Worm (Caenorhabditis elegans): ENCODE data around the gene C29F9.5.

ce11 chrIII:96196-96595, 21.1 kb upstream of the C29F9.5 start:
- TF ChIP-seq W03F9.2 (tag; optimal IDR thresholded peaks at IDR 0.05), result no peak
- TF ChIP-seq dao-5 (tag; optimal IDR thresholded peaks at IDR 0.05), result no peak
- no peak for TF ChIP-seq him-1 (tag; optimal IDR thresholded peaks at IDR 0.05)

Measured in whole organism, L4/young adult.